Worm (Caenorhabditis elegans) whole organism, L1 larva: Measurements from ENCODE around the gene srz-79.
A peak's percentile ranks its signal among the peaks of the same experiment; 100 is the strongest.

Source experiments
- elt-2 ChIP-seq: sonication (generic microtip); optimal IDR thresholded peaks from 2 replicates; lab custom pipeline; 2016; ENCODE audit warnings: missing genetic modification characterization, mild to moderate bottlenecking, inconsistent platforms, missing compliant biosample characterization, missing genetic modification reagents
- fos-1 ChIP-seq: fragments of 150-350 bp; optimal IDR thresholded peaks from 2 replicates; lab custom pipeline; 2014; ENCODE audit warnings: missing biosample characterization, missing genetic modification characterization
- lin-39 ChIP-seq: fragments of 150-350 bp; optimal IDR thresholded peaks from 2 replicates; lab custom pipeline; 2014; ENCODE audit warnings: missing biosample characterization, missing genetic modification reagents, missing genetic modification characterization
- snu-23 ChIP-seq: sonication (generic microtip); optimal IDR thresholded peaks from 2 replicates; lab custom pipeline; 2016; ENCODE audit warnings: missing genetic modification characterization, missing compliant biosample characterization

ce11 chrIV:3519352-3519751 is 25.9 kb downstream of the srz-79 start:
- TF ChIP-seq snu-23 (GFP tag; lab: Kevin White, UChicago) (peak; percentile 60), lin-39 (tag; lab: Kevin White, UChicago) (no peak), fos-1 (tag; lab: Kevin White, UChicago) (no peak), elt-2 (tag; lab: Kevin White, UChicago) (no peak)
